Worm (Caenorhabditis elegans): Measurements from ENCODE around the gene F22E5.9.
"Not testable (repeated sequence)": the region's sequence is repeated elsewhere in the genome, so short reads cannot be mapped to it uniquely, and the experiment has no call there.

F22E5.9 gene

DNA sequence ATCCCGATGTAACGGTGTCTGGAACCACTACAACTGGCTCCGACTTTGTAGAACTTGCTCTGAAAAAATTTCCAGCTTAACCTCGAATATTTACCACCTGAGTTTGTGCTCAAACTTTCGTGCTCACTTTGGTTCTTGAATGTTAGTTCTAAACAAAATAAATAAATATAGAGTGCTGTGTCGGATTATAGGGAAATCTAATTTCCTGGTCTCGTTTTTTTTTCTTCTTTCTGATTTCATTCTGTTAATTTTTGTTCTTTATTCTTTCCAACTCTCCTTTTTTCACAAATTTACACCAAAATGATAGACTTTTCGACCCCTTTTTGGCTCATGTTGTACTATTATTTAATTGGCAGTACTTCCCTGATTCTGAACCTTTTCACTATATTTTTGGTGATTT is 8.9 kb upstream of the F22E5.9 start, which contains the start of gene sri-37:
TSS of gene sri-37 (plus strand) at position 301 of the 400 bp plus-strand sequence.
- TF ChIP-seq sptf-1 (tag; optimal IDR thresholded peaks at IDR 0.05) (no peak), mls-2 (tag; optimal IDR thresholded peaks at IDR 0.05) (no peak), mep-1 (tag; optimal IDR thresholded peaks at IDR 0.05) (no peak), ces-1 (GFP tag; optimal IDR thresholded peaks at IDR 0.05) (no peak), nhr-237 (tag; optimal IDR thresholded peaks at IDR 0.05) (no peak), unc-120 (tag; optimal IDR thresholded peaks at IDR 0.05; ENCODE audit: poor library complexity, severe bottlenecking) (no peak), nhr-28 (tag; optimal IDR thresholded peaks at IDR 0.05) (no peak), elt-3 (tag; optimal IDR thresholded peaks at IDR 0.05) (no peak)

DNA sequence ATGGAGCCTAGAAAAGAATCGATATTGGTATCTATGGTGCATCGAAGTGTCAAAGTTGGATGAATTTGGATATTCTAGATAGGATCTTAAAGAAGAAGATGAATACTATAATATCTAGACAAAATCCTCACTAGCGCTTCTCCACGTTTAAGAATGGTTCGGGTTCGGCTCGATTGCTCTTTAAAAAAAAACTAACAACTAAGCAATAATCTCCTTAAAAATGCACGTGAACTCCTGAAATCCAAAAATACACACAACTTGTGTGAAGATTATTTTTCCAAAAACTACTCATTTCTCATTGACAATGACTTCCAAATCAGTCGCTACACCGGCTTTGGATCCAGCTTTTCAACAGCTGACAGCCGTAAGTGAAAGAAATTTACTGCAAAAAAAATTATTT is 7.0 kb upstream of the F22E5.9 start, which contains the start of gene D2062.1:
TSS of gene D2062.1 (plus strand) at position 301 of the 400 bp plus-strand sequence.
- TF ChIP-seq ceh-83 (GFP tag; optimal IDR thresholded peaks at IDR 0.05) (no peak), lsy-2 (tag; optimal IDR thresholded peaks at IDR 0.05) (no peak), mep-1 (tag; optimal IDR thresholded peaks at IDR 0.05) (no peak), nhr-2 (tag; optimal IDR thresholded peaks at IDR 0.05) (no peak), tbx-8 (GFP tag; optimal IDR thresholded peaks at IDR 0.05) (no peak), lin-32 (GFP tag; optimal IDR thresholded peaks at IDR 0.05) (no peak), elt-3 (tag; optimal IDR thresholded peaks at IDR 0.05) (no peak), drap-1 (GFP tag; optimal IDR thresholded peaks at IDR 0.05) (no peak), blmp-1 (tag; optimal IDR thresholded peaks at IDR 0.05) (no peak), snpc-4 (tag; optimal IDR thresholded peaks at IDR 0.05) (no peak)

DNA sequence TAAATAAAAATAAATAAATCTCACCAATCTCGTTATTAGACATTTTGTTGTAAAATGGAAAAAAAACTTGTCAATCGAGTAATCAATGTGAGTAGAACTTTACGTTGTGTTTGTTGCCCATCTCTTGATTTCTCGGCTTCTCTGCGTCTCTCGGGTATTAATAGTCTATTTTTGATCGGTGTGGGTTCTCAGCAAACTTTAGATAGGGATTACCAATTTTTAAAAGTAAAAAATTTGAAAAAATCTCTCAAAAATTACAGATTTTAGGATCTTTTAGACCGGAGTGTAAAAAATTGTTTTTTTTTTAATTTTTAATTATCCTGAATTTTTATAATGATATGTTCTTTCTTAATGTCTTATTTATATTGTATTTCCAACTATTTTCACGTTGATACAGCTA is 829 bp upstream of the F22E5.9 start, which contains the start of gene F22E5.21:
TSS of gene F22E5.21 (minus strand) at position 101 of the 400 bp plus-strand sequence.
- TF ChIP-seq pha-4 (tag; optimal IDR thresholded peaks at IDR 0.05), result no peak
- no peak for TF ChIP-seq tbx-8 (GFP tag; optimal IDR thresholded peaks at IDR 0.05)
- no peak for TF ChIP-seq nhr-237 (tag; optimal IDR thresholded peaks at IDR 0.05)
- TF ChIP-seq ceh-39 (tag; optimal IDR thresholded peaks at IDR 0.05), result no peak
- no peak for TF ChIP-seq lsy-2 (tag; optimal IDR thresholded peaks at IDR 0.05)
- TF ChIP-seq flh-1 (GFP tag; optimal IDR thresholded peaks at IDR 0.05), result no peak
- TF ChIP-seq cnd-1 (tag; optimal IDR thresholded peaks at IDR 0.05), result no peak
- no peak for TF ChIP-seq lin-32 (GFP tag; optimal IDR thresholded peaks at IDR 0.05)
- no peak for TF ChIP-seq ceh-83 (GFP tag; optimal IDR thresholded peaks at IDR 0.05)
- TF ChIP-seq elt-1 (tag; optimal IDR thresholded peaks at IDR 0.05; ENCODE audit: borderline replicate concordance, insufficient read depth), result no peak
- TF ChIP-seq unc-120 (tag; optimal IDR thresholded peaks at IDR 0.05; ENCODE audit: poor library complexity, severe bottlenecking), result no peak
- no peak for TF ChIP-seq drap-1 (GFP tag; optimal IDR thresholded peaks at IDR 0.05)

DNA sequence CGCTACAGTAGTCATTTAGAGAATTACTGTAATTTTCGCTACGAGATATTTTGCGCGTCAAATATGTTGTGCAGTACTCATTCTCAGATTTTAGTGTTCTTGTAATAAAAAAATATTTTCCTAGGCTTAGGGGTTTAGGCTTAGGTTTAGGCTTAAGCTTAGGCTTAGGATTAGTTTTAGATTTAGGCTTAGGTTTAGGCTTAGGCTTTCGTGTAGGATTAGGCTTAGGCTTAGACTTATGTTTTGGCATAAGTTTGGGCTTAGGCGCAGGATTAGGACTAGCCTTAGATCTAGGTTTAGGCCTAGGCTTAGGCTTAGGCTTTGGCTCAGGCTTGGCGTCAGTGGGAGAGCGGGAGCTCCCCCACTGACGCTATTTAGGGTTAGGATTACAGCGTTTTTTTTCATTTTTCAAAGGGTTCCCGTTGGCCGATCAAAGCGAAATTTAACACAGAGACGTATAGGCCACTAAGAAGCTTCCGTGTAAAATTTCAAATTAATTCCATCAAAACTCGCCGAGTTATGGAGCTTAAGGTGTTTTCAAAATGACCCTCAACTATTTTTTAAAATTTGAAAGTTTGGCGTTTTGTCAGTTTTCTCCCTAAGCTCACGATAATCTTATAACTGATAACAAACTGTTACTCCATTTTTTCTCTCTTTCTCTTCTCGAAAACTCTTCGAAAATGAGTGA is 1.4 kb downstream of the F22E5.9 start, which contains the start of gene F22E5.8:
TSS of gene F22E5.8 (plus strand) at position 638 of the 688 bp plus-strand sequence.
- TF ChIP-seq ceh-43 (GFP tag; optimal IDR thresholded peaks at IDR 0.05); nhr-76 (tag; optimal IDR thresholded peaks at IDR 0.05); ztf-11 (tag; optimal IDR thresholded peaks at IDR 0.05): not testable (repeated sequence)

DNA sequence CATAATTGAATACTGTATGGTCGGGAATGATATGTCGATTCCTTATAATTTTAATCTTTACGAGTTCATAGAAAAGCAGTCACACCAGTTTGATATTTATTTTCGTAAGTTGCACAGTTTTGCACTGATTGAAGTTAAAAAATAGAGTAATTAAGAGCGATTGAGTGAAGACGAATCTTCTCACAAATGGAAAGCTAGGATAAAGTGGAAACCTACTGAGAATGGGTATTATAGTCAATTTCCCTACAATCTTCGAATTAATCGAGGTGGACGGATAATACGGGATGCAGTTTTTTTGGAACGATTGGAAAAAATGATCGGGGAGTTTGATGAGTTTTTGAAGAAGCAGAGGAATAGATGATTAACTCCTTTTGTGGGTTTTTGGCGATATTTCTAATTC is 2.8 kb downstream of the F22E5.9 start, which contains the start of gene F22E5.23:
TSS of gene F22E5.23 (plus strand) at position 301 of the 400 bp plus-strand sequence.
- TF ChIP-seq mab-5 (tag; optimal IDR thresholded peaks at IDR 0.05) (no peak), mep-1 (tag; optimal IDR thresholded peaks at IDR 0.05) (no peak), lsy-2 (tag; optimal IDR thresholded peaks at IDR 0.05) (no peak), mls-2 (tag; optimal IDR thresholded peaks at IDR 0.05) (no peak), elt-3 (tag; optimal IDR thresholded peaks at IDR 0.05) (no peak), blmp-1 (tag; optimal IDR thresholded peaks at IDR 0.05) (no peak), unc-39 (tag; optimal IDR thresholded peaks at IDR 0.05) (no peak)

DNA sequence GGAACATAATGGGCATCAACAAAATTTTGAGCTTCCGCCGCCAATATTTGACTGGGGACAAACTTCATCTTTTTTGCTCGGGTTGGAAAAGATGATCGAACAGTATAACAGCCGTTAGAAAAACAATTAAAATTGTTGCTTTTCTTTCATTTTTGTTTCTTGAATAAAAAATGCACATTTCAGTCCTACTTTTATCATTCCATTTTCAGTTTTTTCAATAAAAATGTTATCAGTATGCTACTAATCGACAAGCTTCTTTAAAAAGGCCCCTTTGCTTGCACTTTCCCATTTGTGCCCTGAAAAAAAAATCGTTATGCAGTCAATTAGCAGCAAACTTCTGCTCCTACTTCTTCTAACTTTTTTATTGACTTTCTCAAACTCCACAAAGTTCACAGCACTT is 3.6 kb downstream of the F22E5.9 start, which contains the start of gene F22E5.7:
TSS of gene F22E5.7 (plus strand) at position 301 of the 400 bp plus-strand sequence.
- no peak for TF ChIP-seq snpc-4 (tag; optimal IDR thresholded peaks at IDR 0.05)
- TF ChIP-seq sptf-1 (tag; optimal IDR thresholded peaks at IDR 0.05), result no peak
- TF ChIP-seq tbx-8 (GFP tag; optimal IDR thresholded peaks at IDR 0.05), result no peak
- no peak for TF ChIP-seq ham-2 (GFP tag; optimal IDR thresholded peaks at IDR 0.05)
- no peak for TF ChIP-seq ceh-83 (GFP tag; optimal IDR thresholded peaks at IDR 0.05)
- TF ChIP-seq unc-120 (tag; optimal IDR thresholded peaks at IDR 0.05; ENCODE audit: poor library complexity, severe bottlenecking), result no peak
- no peak for TF ChIP-seq elt-1 (tag; optimal IDR thresholded peaks at IDR 0.05; ENCODE audit: borderline replicate concordance, insufficient read depth)
- no peak for TF ChIP-seq bed-3 (GFP tag; optimal IDR thresholded peaks at IDR 0.05)
- no peak for TF ChIP-seq blmp-1 (tag; optimal IDR thresholded peaks at IDR 0.05)
- no peak for TF ChIP-seq nhr-237 (tag; optimal IDR thresholded peaks at IDR 0.05)
- TF ChIP-seq mls-2 (tag; optimal IDR thresholded peaks at IDR 0.05), result no peak
- no peak for TF ChIP-seq cnd-1 (tag; optimal IDR thresholded peaks at IDR 0.05)
- TF ChIP-seq flh-1 (GFP tag; optimal IDR thresholded peaks at IDR 0.05), result no peak
- TF ChIP-seq lin-13 (tag; optimal IDR thresholded peaks at IDR 0.05), result no peak
- TF ChIP-seq sem-2 (GFP tag; optimal IDR thresholded peaks at IDR 0.05), result no peak
- TF ChIP-seq lin-32 (GFP tag; optimal IDR thresholded peaks at IDR 0.05), result no peak
- TF ChIP-seq pha-4 (tag; optimal IDR thresholded peaks at IDR 0.05), result no peak
- no peak for TF ChIP-seq ceh-39 (tag; optimal IDR thresholded peaks at IDR 0.05)

Measured in whole organism, mixed stage, embryonic.